Worm (Caenorhabditis elegans) whole organism, early embryonic: ENCODE data around the gene elo-3.

ENCODE experiments used
- B0310.2 ChIP-seq: sonication (generic microtip); optimal IDR thresholded peaks from 2 replicates; lab custom pipeline; 2016; ENCODE audit warnings: mild to moderate bottlenecking, missing genetic modification characterization, missing compliant biosample characterization
- F13C5.2 ChIP-seq: sonication (generic microtip); optimal IDR thresholded peaks from 2 replicates; lab custom pipeline; 2017; ENCODE audit warnings: mild to moderate bottlenecking, missing genetic modification characterization, inconsistent platforms, missing compliant biosample characterization
- aly-1 ChIP-seq: sonication (generic microtip); optimal IDR thresholded peaks from 2 replicates; lab custom pipeline; 2016; ENCODE audit warnings: missing genetic modification characterization, missing compliant biosample characterization
- ama-1 ChIP-seq: fragments of 150-350 bp; optimal IDR thresholded peaks from 2 replicates; lab custom pipeline; 2014
- ceh-13 ChIP-seq: fragments of 200-800 bp; sonication (Bioruptor generic); optimal IDR thresholded peaks from 2 replicates; lab custom pipeline; 2018; ENCODE audit warnings: mild to moderate bottlenecking, missing genetic modification characterization, missing compliant biosample characterization
- ceh-36 ChIP-seq: sonication (generic microtip); optimal IDR thresholded peaks from 2 replicates; lab custom pipeline; 2016; ENCODE audit warnings: missing genetic modification characterization, inconsistent platforms, missing compliant biosample characterization
- ets-7 ChIP-seq: sonication (generic microtip); optimal IDR thresholded peaks from 2 replicates; lab custom pipeline; 2016; ENCODE audit warnings: missing genotype, missing genetic modification characterization, missing compliant biosample characterization
- flt-1 ChIP-seq: fragments of 200-800 bp; sonication (Bioruptor generic); IDR thresholded peaks from 2 replicates; pipeline ENCODE4 v1.3.6; 2022; ENCODE audit warnings: missing genetic modification characterization, missing compliant biosample characterization
- hmbx-1 ChIP-seq: sonication (generic microtip); optimal IDR thresholded peaks from 2 replicates; lab custom pipeline; 2016; ENCODE audit warnings: mild to moderate bottlenecking, missing genetic modification characterization, missing compliant biosample characterization
- hmg-4 ChIP-seq: fragments of 200-800 bp; sonication (Bioruptor generic); optimal IDR thresholded peaks from 2 replicates; lab custom pipeline; 2018; ENCODE audit warnings: mild to moderate bottlenecking, missing genetic modification characterization, missing compliant biosample characterization
- hnd-1 ChIP-seq: sonication (generic microtip); optimal IDR thresholded peaks from 2 replicates; lab custom pipeline; 2016; ENCODE audit warnings: missing genetic modification characterization, missing compliant biosample characterization
- pes-1 ChIP-seq: fragments of 200-800 bp; sonication (Bioruptor generic); IDR thresholded peaks from 2 replicates; pipeline ENCODE4 v1.3.6; 2022; ENCODE audit warnings: missing genetic modification reagents, missing genetic modification characterization, missing compliant biosample characterization
- scrt-1 ChIP-seq: fragments of 200-800 bp; sonication (Bioruptor generic); IDR thresholded peaks from 2 replicates; pipeline ENCODE4 v1.3.6; 2022; ENCODE audit warnings: missing genetic modification characterization, missing compliant biosample characterization
- sea-1 ChIP-seq: fragments of 200-800 bp; sonication (Bioruptor generic); conservative IDR thresholded peaks from 2 replicates; pipeline ENCODE4 v1.3.6; 2022; ENCODE audit warnings: missing genetic modification characterization, missing compliant biosample characterization
- tbx-11 ChIP-seq: fragments of 200-800 bp; sonication (Bioruptor generic); IDR thresholded peaks from 2 replicates; pipeline ENCODE4 v1.3.6; 2022; ENCODE audit warnings: missing genetic modification characterization, missing compliant biosample characterization
- tbx-37 ChIP-seq: fragments of 200-800 bp; sonication (Bioruptor generic); conservative IDR thresholded peaks from 2 replicates; pipeline ENCODE4 v1.3.6; 2022; ENCODE audit warnings: missing genetic modification reagents, missing genetic modification characterization, missing compliant biosample characterization
- tra-4 ChIP-seq: sonication (generic microtip); optimal IDR thresholded peaks from 2 replicates; lab custom pipeline; 2017; ENCODE audit warnings: missing genetic modification characterization, missing compliant biosample characterization

The elo-3 gene

DNA sequence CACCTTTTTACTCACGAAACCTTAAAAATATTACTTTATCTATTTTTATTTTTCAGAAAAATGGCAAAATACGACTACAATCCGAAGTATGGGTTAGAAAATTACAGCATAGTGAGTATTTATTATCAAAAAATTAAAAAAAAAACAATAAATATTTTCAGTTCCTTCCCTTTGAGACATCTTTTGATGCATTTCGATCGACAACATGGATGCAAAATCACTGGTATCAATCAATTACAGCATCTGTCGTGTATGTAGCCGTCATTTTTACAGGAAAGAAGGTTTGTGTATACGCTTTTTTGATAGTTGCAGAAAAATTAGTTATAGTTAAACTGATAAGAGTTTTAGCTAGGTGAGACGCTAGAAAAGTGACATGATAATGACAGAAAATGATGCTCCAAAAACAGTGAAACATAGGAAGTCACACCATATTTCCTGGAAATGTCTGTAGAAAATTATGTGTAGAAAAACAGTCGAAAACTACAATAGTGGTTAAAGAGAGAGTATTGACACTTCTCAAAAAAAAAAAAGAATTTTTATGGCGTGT is at the start of gene elo-3:
Gene elo-3, plus strand, starts transcription at position 51 of the 547 bp plus-strand sequence.
- no peak for TF ChIP-seq ets-7
- TF ChIP-seq F13C5.2 (tag; lab: Kevin White, UChicago) = no peak
- no peak for TF ChIP-seq ama-1 (lab: Kevin White, UChicago)
- TF ChIP-seq hmbx-1 (tag; lab: Kevin White, UChicago) = no peak
- TF ChIP-seq hnd-1 = no peak
- no peak for TF ChIP-seq ceh-36 (tag; lab: Kevin White, UChicago)
- TF ChIP-seq ceh-13 (GFP tag; lab: Kevin White, UChicago) = no peak
- no peak for TF ChIP-seq B0310.2 (tag; lab: Kevin White, UChicago)
- no peak for TF ChIP-seq tbx-37 (GFP tag; lab: Robert Waterston, UW)
- TF ChIP-seq flt-1 = no peak

- TF ChIP-seq tbx-37 (GFP tag; lab: Robert Waterston, UW) (no peak), ama-1 (lab: Kevin White, UChicago) (no peak), hmg-4 (GFP tag; lab: Kevin White, UChicago) (no peak), pes-1 (GFP tag; lab: Robert Waterston, UW) (no peak), ceh-36 (tag; lab: Kevin White, UChicago) (no peak), flt-1 (no peak), tra-4 (tag; lab: Kevin White, UChicago) (no peak), F13C5.2 (tag; lab: Kevin White, UChicago) (no peak)
Observed at ce11 chrIV:7188030-7188429, 49.5 kb upstream of the elo-3 start, which contains the start of gene C42D4.13. Gene C42D4.13, minus strand, starts transcription at chrIV:7188130.

DNA sequence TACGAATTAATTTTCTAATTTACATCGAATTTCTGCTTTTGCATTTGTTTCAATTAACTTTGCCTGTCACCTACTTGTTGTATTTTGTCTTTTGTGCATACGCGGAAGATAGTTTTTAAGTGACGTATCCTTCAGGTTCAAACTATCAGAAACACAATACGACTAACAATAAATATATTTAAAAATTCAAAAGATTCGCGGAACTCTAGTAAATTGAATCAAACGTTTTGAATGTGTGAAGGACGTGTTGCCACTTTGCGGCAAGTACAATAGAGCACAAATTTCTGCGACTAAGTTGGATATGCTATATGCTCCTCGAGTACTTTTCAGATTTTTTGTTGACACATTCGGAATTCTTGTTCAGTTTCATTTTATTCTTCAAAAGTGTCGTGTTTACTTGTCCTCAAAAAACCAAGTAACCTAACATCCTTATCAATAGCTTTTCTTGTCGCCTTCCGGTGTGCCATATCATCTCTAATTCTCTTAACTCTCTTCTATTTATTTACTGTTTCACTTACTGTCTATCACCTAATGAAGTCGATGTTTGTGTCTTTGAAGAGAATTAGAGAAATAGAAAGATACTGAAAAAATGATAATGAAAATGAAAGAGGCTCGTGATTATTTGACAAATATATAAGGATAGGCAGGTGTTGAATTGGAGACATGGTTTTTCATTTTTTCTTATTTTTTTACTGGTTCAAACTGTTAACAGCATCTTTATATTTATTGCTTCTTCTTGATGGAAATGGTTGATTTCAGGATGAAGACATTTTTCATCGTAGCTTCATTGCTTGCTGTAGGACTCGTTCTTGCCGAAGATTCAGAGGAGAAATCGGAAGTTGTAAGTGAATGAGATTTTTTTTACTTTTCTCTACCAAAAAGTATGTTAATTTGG is 48.7 kb upstream of the elo-3 start, which contains the start of gene srlf-7:
Gene srlf-7, plus strand, starts transcription at position 760 of the 895 bp plus-strand sequence.
- no peak for TF ChIP-seq F13C5.2 (tag; lab: Kevin White, UChicago)
- TF ChIP-seq tra-4 (tag; lab: Kevin White, UChicago) = no peak
- no peak for TF ChIP-seq flt-1
- TF ChIP-seq hmg-4 (GFP tag; lab: Kevin White, UChicago) = no peak
- TF ChIP-seq ets-7 = no peak
- TF ChIP-seq scrt-1 (GFP tag; lab: Robert Waterston, UW) = no peak
- TF ChIP-seq ceh-36 (tag; lab: Kevin White, UChicago) = no peak
- TF ChIP-seq tbx-37 (GFP tag; lab: Robert Waterston, UW) = no peak
- TF ChIP-seq tbx-11 (GFP tag; lab: Robert Waterston, UW) = no peak
- no peak for TF ChIP-seq sea-1
- no peak for TF ChIP-seq B0310.2 (tag; lab: Kevin White, UChicago)
- no peak for TF ChIP-seq hmbx-1 (tag; lab: Kevin White, UChicago)
- no peak for TF ChIP-seq aly-1

- TF ChIP-seq hnd-1 (no peak), tra-4 (tag; lab: Kevin White, UChicago) (no peak), ets-7 (no peak), tbx-37 (GFP tag; lab: Robert Waterston, UW) (no peak), aly-1 (no peak), pes-1 (GFP tag; lab: Robert Waterston, UW) (no peak), flt-1 (no peak)
Observed at ce11 chrIV:7190409-7190808, 47.1 kb upstream of the elo-3 start.

DNA sequence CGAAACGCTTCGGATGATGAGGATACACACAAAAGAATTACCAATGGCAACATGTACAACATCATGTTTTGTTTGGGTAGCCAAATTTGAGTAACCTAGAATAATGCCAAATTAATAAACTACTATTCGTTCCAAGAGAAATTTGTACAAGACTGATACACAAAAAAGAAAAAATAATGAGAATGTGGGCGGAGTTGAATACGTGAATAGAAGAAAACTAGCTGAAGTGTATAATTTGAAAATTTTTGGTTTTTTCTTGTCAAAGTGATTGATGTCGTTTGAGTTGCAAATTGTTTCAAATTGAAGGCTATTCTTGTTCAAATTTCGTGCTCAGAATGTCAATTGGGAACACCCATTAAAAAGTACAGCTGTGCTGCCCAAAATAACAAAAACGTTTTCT is 45.8 kb upstream of the elo-3 start, which contains the start of gene R13A1.5:
Gene R13A1.5, minus strand, starts transcription at position 101 of the 400 bp plus-strand sequence.
- TF ChIP-seq F13C5.2 (tag; lab: Kevin White, UChicago) = no peak
- TF ChIP-seq aly-1 = no peak
- TF ChIP-seq scrt-1 (GFP tag; lab: Robert Waterston, UW) = no peak
- TF ChIP-seq hmg-4 (GFP tag; lab: Kevin White, UChicago) = no peak
- TF ChIP-seq hmbx-1 (tag; lab: Kevin White, UChicago) = no peak
- TF ChIP-seq ets-7 = no peak
- no peak for TF ChIP-seq hnd-1
- no peak for TF ChIP-seq pes-1 (GFP tag; lab: Robert Waterston, UW)
- TF ChIP-seq B0310.2 (tag; lab: Kevin White, UChicago) = no peak

- TF ChIP-seq F13C5.2 (tag; lab: Kevin White, UChicago) = no peak
- no peak for TF ChIP-seq tra-4 (tag; lab: Kevin White, UChicago)
- TF ChIP-seq scrt-1 (GFP tag; lab: Robert Waterston, UW) = no peak
- no peak for TF ChIP-seq sea-1
- no peak for TF ChIP-seq hmg-4 (GFP tag; lab: Kevin White, UChicago)
- no peak for TF ChIP-seq ama-1 (lab: Kevin White, UChicago)
- TF ChIP-seq B0310.2 (tag; lab: Kevin White, UChicago) = no peak
- TF ChIP-seq tbx-11 (GFP tag; lab: Robert Waterston, UW) = no peak
Observed at ce11 chrIV:7195734-7196133, 41.8 kb upstream of the elo-3 start, which contains the start of gene best-16. Gene best-16, minus strand, starts transcription at chrIV:7195834.

- no peak for TF ChIP-seq F13C5.2 (tag; lab: Kevin White, UChicago)
- TF ChIP-seq aly-1 = no peak
- no peak for TF ChIP-seq pes-1 (GFP tag; lab: Robert Waterston, UW)
- no peak for TF ChIP-seq tbx-37 (GFP tag; lab: Robert Waterston, UW)
- no peak for TF ChIP-seq hmbx-1 (tag; lab: Kevin White, UChicago)
Observed at ce11 chrIV:7196853-7197252, 40.7 kb upstream of the elo-3 start, which contains the start of gene unc-8. Gene unc-8, plus strand, starts transcription at chrIV:7197153.
